Worm (Caenorhabditis elegans) whole organism, L2 larva: ENCODE data around the gene atgp-2.

ENCODE experiments used
- blmp-1 ChIP-seq: sonication (generic microtip); optimal IDR thresholded peaks from 2 replicates; lab custom pipeline; 2017; ENCODE audit warnings: missing genetic modification characterization, mild to moderate bottlenecking, missing compliant biosample characterization, antibody characterized with exemption, moderate library complexity; ENCODE audit not compliant: insufficient read depth
- ceh-16 ChIP-seq: fragments of 150-350 bp; optimal IDR thresholded peaks from 2 replicates; lab custom pipeline; 2014; ENCODE audit warnings: missing biosample characterization, missing genetic modification characterization
- dmd-4 ChIP-seq: sonication (generic microtip); optimal IDR thresholded peaks from 2 replicates; lab custom pipeline; 2017; ENCODE audit warnings: missing biosample characterization, missing genetic modification characterization
- mab-5 ChIP-seq: fragments of 150-350 bp; optimal IDR thresholded peaks from 2 replicates; lab custom pipeline; 2014; ENCODE audit warnings: missing biosample characterization, missing genetic modification characterization
- mdl-1 ChIP-seq, 2 experiments: fragments of 150-350 bp in 1 of 2; sonication (generic microtip) in 1 of 2; optimal IDR thresholded peaks; 2 replicates each; lab custom pipeline; 2017; ENCODE audit warnings: missing biosample characterization in 2 of 2, missing genetic modification characterization in 2 of 2
- skn-1 ChIP-seq: sonication (generic microtip); optimal IDR thresholded peaks from 2 replicates; lab custom pipeline; 2017; ENCODE audit warnings: missing biosample characterization, missing genetic modification characterization
- unc-55 ChIP-seq: fragments of 150-350 bp; sonication (generic microtip); optimal IDR thresholded peaks from 3 replicates; lab custom pipeline; 2014; ENCODE audit warnings: missing biosample characterization, missing genetic modification reagents, missing genetic modification characterization
- zag-1 ChIP-seq: fragments of 150-350 bp; optimal IDR thresholded peaks from 2 replicates; lab custom pipeline; 2014; ENCODE audit warnings: missing biosample characterization, missing genetic modification characterization

DNA sequence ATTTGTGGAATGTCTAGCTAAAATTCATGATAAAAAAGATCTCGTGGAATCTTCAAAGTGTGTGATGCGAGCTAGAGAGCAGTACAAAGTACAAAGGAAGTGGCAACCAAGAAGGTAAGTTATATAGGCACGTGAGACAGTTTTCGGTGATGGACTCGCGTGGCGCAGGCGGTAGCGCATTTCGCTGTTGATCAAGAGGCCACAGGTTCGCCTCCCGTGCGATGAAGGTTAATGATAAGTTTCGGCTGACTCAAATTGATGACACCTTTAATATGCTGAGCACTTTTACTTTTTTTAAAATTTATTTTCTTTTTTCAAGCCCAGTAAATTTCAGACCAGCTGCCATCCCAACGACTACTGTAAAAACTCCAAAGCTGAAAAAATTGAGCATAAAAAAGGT is 27.0 kb downstream of the atgp-2 start:
- TF ChIP-seq mab-5 (tag; lab: Kevin White, UChicago) (no peak), zag-1 (no peak), unc-55 (GFP tag; lab: Kevin White, UChicago) (no peak), blmp-1 (no peak), mdl-1 (tag; optimal IDR thresholded peaks at IDR 0.05; lab: Kevin White, UChicago) (no peak), dmd-4 (no peak), skn-1 (no peak), ceh-16 (tag; lab: Kevin White, UChicago) (no peak)
